Worm (Caenorhabditis elegans) whole organism, young adult: Measurements from ENCODE around the gene F20G2.5.

Source experiments
- D2030.7 ChIP-seq: fragments of 200-800 bp; sonication (Bioruptor generic); IDR thresholded peaks from 2 replicates; pipeline ENCODE4 v1.3.6; 2022; ENCODE audit warnings: missing genetic modification reagents, missing genetic modification characterization, missing compliant biosample characterization
- F37B4.10 ChIP-seq: fragments of 200-800 bp; sonication (Bioruptor generic); IDR thresholded peaks from 2 replicates; pipeline ENCODE4 v1.3.6; 2022; ENCODE audit warnings: missing genetic modification characterization, missing compliant biosample characterization
- F55B11.4 ChIP-seq: sonication (generic microtip); optimal IDR thresholded peaks from 2 replicates; lab custom pipeline; 2016; ENCODE audit warnings: missing compliant biosample characterization, missing genetic modification characterization, borderline replicate concordance; ENCODE audit not compliant: insufficient read depth
- T07F8.4 ChIP-seq: sonication (generic microtip); optimal IDR thresholded peaks from 2 replicates; lab custom pipeline; 2016; ENCODE audit warnings: mild to moderate bottlenecking, missing genetic modification characterization, moderate library complexity, missing compliant biosample characterization
- T26A5.8 ChIP-seq: sonication (generic microtip); optimal IDR thresholded peaks from 2 replicates; lab custom pipeline; 2016; ENCODE audit warnings: missing genetic modification characterization, missing compliant biosample characterization
- Y53F4B.3 ChIP-seq: fragments of 200-800 bp; sonication (Bioruptor generic); IDR thresholded peaks from 2 replicates; pipeline ENCODE4 v1.3.6; 2022; ENCODE audit warnings: missing genetic modification reagents, missing genetic modification characterization, missing compliant biosample characterization
- ama-1 ChIP-seq, 3 experiments: fragments of 150-350 bp in 1 of 3; sonication (generic microtip) in 2 of 3; optimal IDR thresholded peaks; 2 replicates each; lab custom pipeline; 2014 to 2018; ENCODE audit warnings: missing biosample characterization in 2 of 3, missing genetic modification characterization in 2 of 3, missing genetic modification reagents in 2 of 3
- athp-1 ChIP-seq: sonication (generic microtip); optimal IDR thresholded peaks from 2 replicates; lab custom pipeline; 2017; ENCODE audit warnings: mild to moderate bottlenecking, missing genetic modification characterization, missing compliant biosample characterization
- attf-5 ChIP-seq: fragments of 200-800 bp; sonication (Bioruptor generic); optimal IDR thresholded peaks from 2 replicates; lab custom pipeline; 2018; ENCODE audit warnings: mild to moderate bottlenecking, missing genetic modification characterization, missing compliant biosample characterization
- bed-2 ChIP-seq: fragments of 200-800 bp; sonication (Bioruptor generic); IDR thresholded peaks from 2 replicates; pipeline ENCODE4 v1.3.6; 2022; ENCODE audit warnings: missing genetic modification reagents, missing genetic modification characterization, missing compliant biosample characterization
- ceh-27 ChIP-seq: fragments of 200-800 bp; sonication (Bioruptor generic); optimal IDR thresholded peaks from 2 replicates; lab custom pipeline; 2018; ENCODE audit warnings: mild to moderate bottlenecking, missing genetic modification characterization, moderate library complexity, missing compliant biosample characterization
- ceh-91 ChIP-seq: fragments of 200-800 bp; sonication (Bioruptor generic); IDR thresholded peaks from 2 replicates; pipeline ENCODE4 v1.3.6; 2022; ENCODE audit warnings: missing genetic modification reagents, missing genetic modification characterization, missing compliant biosample characterization
- chd-7 ChIP-seq: sonication (generic microtip); optimal IDR thresholded peaks from 2 replicates; lab custom pipeline; 2016; ENCODE audit warnings: mild to moderate bottlenecking, missing genetic modification characterization, moderate library complexity, missing compliant biosample characterization
- dox-1 ChIP-seq: fragments of 200-800 bp; sonication (Bioruptor generic); IDR thresholded peaks from 2 replicates; pipeline ENCODE4 v1.3.6; 2022; ENCODE audit warnings: missing genetic modification reagents, missing genetic modification characterization, missing compliant biosample characterization
- dpl-1 ChIP-seq: fragments of 150-350 bp; optimal IDR thresholded peaks from 2 replicates; lab custom pipeline; 2014; ENCODE audit warnings: missing biosample characterization, missing genetic modification reagents, missing genetic modification characterization
- egl-18 ChIP-seq: fragments of 200-800 bp; sonication (Bioruptor generic); IDR thresholded peaks from 2 replicates; pipeline ENCODE4 v1.3.6; 2022; ENCODE audit warnings: missing genetic modification reagents, missing genetic modification characterization, missing compliant biosample characterization
- egl-44 ChIP-seq: fragments of 200-800 bp; sonication (Bioruptor generic); IDR thresholded peaks from 2 replicates; pipeline ENCODE4 v1.3.6; 2022; ENCODE audit warnings: missing genetic modification reagents, missing genetic modification characterization, missing compliant biosample characterization
- ets-4 ChIP-seq: fragments of 200-800 bp; sonication (Bioruptor generic); optimal IDR thresholded peaks from 2 replicates; lab custom pipeline; 2018; ENCODE audit warnings: mild to moderate bottlenecking, missing genetic modification characterization, missing compliant biosample characterization
- hlh-12 ChIP-seq: sonication (generic microtip); optimal IDR thresholded peaks from 2 replicates; lab custom pipeline; 2016; ENCODE audit warnings: missing genetic modification characterization, missing compliant biosample characterization
- hlh-26 ChIP-seq: fragments of 200-800 bp; sonication (Bioruptor generic); conservative IDR thresholded peaks from 2 replicates; pipeline ENCODE4 v1.3.6; 2022; ENCODE audit warnings: missing genetic modification reagents, missing genetic modification characterization, missing compliant biosample characterization
- hmg-1.2 ChIP-seq: fragments of 200-800 bp; sonication (Bioruptor generic); IDR thresholded peaks from 2 replicates; pipeline ENCODE4 v1.3.6; 2022; ENCODE audit warnings: missing genetic modification reagents, missing genetic modification characterization, missing compliant biosample characterization
- lin-54 ChIP-seq: fragments of 200-800 bp; sonication (Bioruptor generic); optimal IDR thresholded peaks from 2 replicates; lab custom pipeline; 2018; ENCODE audit warnings: mild to moderate bottlenecking, missing genetic modification characterization, missing compliant biosample characterization
- madf-6 ChIP-seq: fragments of 200-800 bp; sonication (Bioruptor generic); IDR thresholded peaks from 2 replicates; pipeline ENCODE4 v1.3.6; 2022; ENCODE audit warnings: missing genetic modification reagents, missing genetic modification characterization, missing compliant biosample characterization
- mes-4 ChIP-seq: sonication (generic microtip); optimal IDR thresholded peaks from 2 replicates; lab custom pipeline; 2016; ENCODE audit warnings: missing genotype, missing genetic modification characterization, missing compliant biosample characterization
- nfya-1 ChIP-seq: sonication (generic microtip); optimal IDR thresholded peaks from 2 replicates; lab custom pipeline; 2017; ENCODE audit warnings: antibody characterized with exemption, missing compliant biosample characterization, missing genetic modification characterization, borderline replicate concordance; ENCODE audit not compliant: insufficient read depth
- nfya-2 ChIP-seq: fragments of 200-800 bp; sonication (Bioruptor generic); IDR thresholded peaks from 2 replicates; pipeline ENCODE4 v1.3.6; 2022; ENCODE audit warnings: missing genetic modification reagents, missing genetic modification characterization, missing compliant biosample characterization
- nhr-80 ChIP-seq: sonication (generic microtip); optimal IDR thresholded peaks from 2 replicates; lab custom pipeline; 2016; ENCODE audit warnings: missing genetic modification characterization, missing compliant biosample characterization
- repo-1 ChIP-seq: sonication (generic microtip); optimal IDR thresholded peaks from 2 replicates; lab custom pipeline; 2017; ENCODE audit warnings: mild to moderate bottlenecking, missing genetic modification characterization, missing compliant biosample characterization
- sdz-38 ChIP-seq: sonication (generic microtip); optimal IDR thresholded peaks from 2 replicates; lab custom pipeline; 2016; ENCODE audit warnings: missing genotype, missing genetic modification characterization, missing compliant biosample characterization
- snpc-3.4 ChIP-seq: sonication (generic microtip); optimal IDR thresholded peaks from 2 replicates; lab custom pipeline; 2017; ENCODE audit warnings: missing genetic modification characterization, mild to moderate bottlenecking, missing compliant biosample characterization, antibody characterized with exemption, moderate library complexity, missing genotype, missing genetic modification reagents
- snpc-4 ChIP-seq, 5 experiments: fragments of 150-350 bp in 1 of 5; sonication (generic microtip) in 4 of 5; optimal IDR thresholded peaks; 2 replicates each; lab custom pipeline; 2014 to 2018; ENCODE audit warnings: missing genetic modification characterization in 5 of 5, missing biosample characterization in 3 of 5, antibody characterized with exemption in 2 of 5, mild to moderate bottlenecking in 2 of 5, missing compliant biosample characterization in 2 of 5, missing genotype in 2 of 5, moderate library complexity in 2 of 5, missing genetic modification reagents in 1 of 5
- tbp1 ChIP-seq: fragments of 200-800 bp; sonication (Bioruptor generic); optimal IDR thresholded peaks from 2 replicates; lab custom pipeline; 2018; ENCODE audit warnings: mild to moderate bottlenecking, missing genetic modification characterization, missing compliant biosample characterization
- tbx-9 ChIP-seq: sonication (generic microtip); optimal IDR thresholded peaks from 2 replicates; lab custom pipeline; 2016; ENCODE audit warnings: borderline replicate concordance, missing genetic modification characterization, inconsistent platforms, missing compliant biosample characterization
- tlf-1 ChIP-seq: fragments of 200-800 bp; sonication (Bioruptor generic); optimal IDR thresholded peaks from 2 replicates; lab custom pipeline; 2018; ENCODE audit warnings: mild to moderate bottlenecking, missing genetic modification characterization, missing compliant biosample characterization
- ztf-22 ChIP-seq: fragments of 200-800 bp; sonication (Bioruptor generic); optimal IDR thresholded peaks from 2 replicates; lab custom pipeline; 2018; ENCODE audit warnings: mild to moderate bottlenecking, missing genetic modification characterization, moderate library complexity, missing compliant biosample characterization

Gene F20G2.5

ce11 chrV:13763723-13764122 lies 7.6 kb upstream of the F20G2.5 start:
- TF ChIP-seq T07F8.4 (tag; lab: Kevin White, UChicago) (no peak), ztf-22 (GFP tag; lab: Kevin White, UChicago) (no peak), dpl-1 (GFP tag; lab: Kevin White, UChicago) (no peak), hlh-12 (tag; lab: Kevin White, UChicago) (no peak), athp-1 (tag; lab: Kevin White, UChicago) (no peak)

- TF ChIP-seq egl-44 (GFP tag; lab: Robert Waterston, UW) (no peak), madf-6 (GFP tag; lab: Robert Waterston, UW) (no peak), dox-1 (no peak), hlh-26 (GFP tag; lab: Robert Waterston, UW) (no peak), T26A5.8 (tag; lab: Kevin White, UChicago) (no peak), nfya-1 (no peak), tbx-9 (tag; lab: Kevin White, UChicago) (no peak)
Observed at ce11 chrV:13768388-13768787, 2.9 kb upstream of the F20G2.5 start, which contains the start of gene F20G2.3. Gene F20G2.3 (minus strand): TSS chrV:13768488.

- TF ChIP-seq nfya-2 (GFP tag; lab: Robert Waterston, UW) (no peak), tlf-1 (GFP tag; lab: Kevin White, UChicago) (no peak), ceh-27 (GFP tag; lab: Kevin White, UChicago) (no peak)
Observed at ce11 chrV:13768941-13769436, 2.3 kb upstream of the F20G2.5 start, which contains the start of gene nas-24. Gene nas-24 (plus strand): TSS chrV:13769386.

ce11 chrV:13775529-13775928 lies 4.2 kb downstream of the F20G2.5 start, which contains the start of gene F53C11.1:
Gene F53C11.1 (plus strand): TSS chrV:13775796.
- TF ChIP-seq F55B11.4 (tag; lab: Kevin White, UChicago) (no peak), snpc-3.4 (no peak), lin-54 (GFP tag; lab: Kevin White, UChicago) (no peak), tbp1 (GFP tag; lab: Kevin White, UChicago) (no peak), sdz-38 (tag; lab: Kevin White, UChicago) (no peak), snpc-4 (GFP tag; optimal IDR thresholded peaks at IDR 0.05; lab: Kevin White, UChicago) (no peak), snpc-4 (tag; optimal IDR thresholded peaks at IDR 0.05; lab: Kevin White, UChicago) (no peak), repo-1 (tag; lab: Kevin White, UChicago) (no peak), nhr-80 (tag; lab: Kevin White, UChicago) (peak; percentile 46)
- TF ChIP-seq, all 124 proteins: peak for 1

- TF ChIP-seq ceh-91 (no peak), T07F8.4 (tag; lab: Kevin White, UChicago) (no peak), chd-7 (tag; lab: Kevin White, UChicago) (no peak), hmg-1.2 (GFP tag; lab: Robert Waterston, UW) (no peak), tlf-1 (GFP tag; lab: Kevin White, UChicago) (no peak)
- TF ChIP-seq, all 124 proteins: peak for 0
Observed at ce11 chrV:13777857-13778256, 6.5 kb downstream of the F20G2.5 start, which contains the start of gene F53C11.9. Gene F53C11.9 (plus strand): TSS chrV:13778015.

ce11 chrV:13780902-13781301 lies 9.6 kb downstream of the F20G2.5 start:
- TF ChIP-seq ama-1 (optimal IDR thresholded peaks at IDR 0.05; lab: Kevin White, UChicago): no peak
- TF ChIP-seq ama-1 (GFP tag; optimal IDR thresholded peaks at IDR 0.05; lab: Kevin White, UChicago): no peak
- TF ChIP-seq F37B4.10 (GFP tag; lab: Robert Waterston, UW): no peak
- no peak for TF ChIP-seq mes-4 (tag; lab: Kevin White, UChicago)
- TF ChIP-seq tbp1 (GFP tag; lab: Kevin White, UChicago): no peak
- no peak for TF ChIP-seq ets-4 (GFP tag; lab: Kevin White, UChicago)
- TF ChIP-seq attf-5 (GFP tag; lab: Kevin White, UChicago): no peak
- TF ChIP-seq Y53F4B.3 (GFP tag; lab: Robert Waterston, UW): no peak
- no peak for TF ChIP-seq D2030.7
- TF ChIP-seq egl-18 (GFP tag; lab: Robert Waterston, UW): no peak
- TF ChIP-seq repo-1 (tag; lab: Kevin White, UChicago): no peak
- no peak for TF ChIP-seq madf-6 (GFP tag; lab: Robert Waterston, UW)
- no peak for TF ChIP-seq bed-2 (GFP tag; lab: Robert Waterston, UW)
